Fruit fly (Drosophila melanogaster) whole organism, prepupa: ENCODE measurements around the gene stas.

ENCODE experiments used
- Blimp-1 ChIP-seq: fragments of 200-800 bp; sonication (Bioruptor generic); optimal IDR thresholded peaks from 3 replicates; lab custom pipeline; 2017; ENCODE audit warnings: missing biosample characterization, missing genetic modification characterization, mild to moderate bottlenecking, moderate library complexity, missing genetic modification reagents
- CG34406 ChIP-seq: fragments of 200-800 bp; sonication (Bioruptor generic); optimal IDR thresholded peaks from 3 replicates; lab custom pipeline; 2016; ENCODE audit warnings: missing biosample characterization, missing genetic modification characterization
- CG6808 ChIP-seq: fragments of 200-800 bp; sonication (Bioruptor generic); optimal IDR thresholded peaks from 3 replicates; lab custom pipeline; 2017; ENCODE audit warnings: missing biosample characterization, missing genetic modification characterization, mild to moderate bottlenecking, moderate library complexity, missing genetic modification reagents
- CG6854 ChIP-seq: fragments of 200-800 bp; sonication (Bioruptor generic); optimal IDR thresholded peaks from 2 replicates; lab custom pipeline; 2017; ENCODE audit warnings: missing biosample characterization, mild to moderate bottlenecking, missing genetic modification characterization
- fd85E ChIP-seq: fragments of 200-800 bp; sonication (Bioruptor generic); optimal IDR thresholded peaks from 3 replicates; lab custom pipeline; 2016; ENCODE audit warnings: missing biosample characterization, missing genetic modification characterization

- TF ChIP-seq fd85E (GFP tag; lab: Kevin White, UChicago) (no peak), CG34406 (GFP tag; lab: Kevin White, UChicago) (no peak), CG6808 (no peak), Blimp-1 (GFP tag; lab: Kevin White, UChicago) (no peak), CG6854 (GFP tag; lab: Kevin White, UChicago) (no peak)
Measured at dm6 chrX:17588565-17588964, 39.1 kb downstream of the stas start, which contains the start of gene CG12992.
